Fruit fly (Drosophila melanogaster) whole organism, prepupa: ENCODE measurements around the gene CG46244.

Experiments used
- Blimp-1 ChIP-seq: fragments of 200-800 bp; sonication (Bioruptor generic); optimal IDR thresholded peaks from 3 replicates; lab custom pipeline; 2017; ENCODE audit warnings: missing biosample characterization, missing genetic modification characterization, mild to moderate bottlenecking, moderate library complexity, missing genetic modification reagents
- CG10631 ChIP-seq: fragments of 200-800 bp; sonication (Bioruptor generic); optimal IDR thresholded peaks from 2 replicates; lab custom pipeline; 2016; ENCODE audit warnings: missing biosample characterization, missing genetic modification characterization
- CG11294 ChIP-seq: fragments of 200-800 bp; sonication (Bioruptor generic); IDR thresholded peaks from 2 replicates; pipeline ENCODE4 v1.3.6; 2022; ENCODE audit warnings: missing biosample characterization, missing genetic modification characterization
- CG11762 ChIP-seq: fragments of 200-800 bp; sonication (Bioruptor generic); optimal IDR thresholded peaks from 3 replicates; lab custom pipeline; 2016; ENCODE audit warnings: missing biosample characterization, missing genetic modification characterization; ENCODE audit not compliant: insufficient read depth
- CG11902 ChIP-seq: fragments of 200-800 bp; sonication (Bioruptor generic); optimal IDR thresholded peaks from 3 replicates; lab custom pipeline; 2016; ENCODE audit warnings: missing biosample characterization, missing genetic modification characterization
- CG15336 ChIP-seq: fragments of 200-800 bp; sonication (Bioruptor generic); IDR thresholded peaks from 2 replicates; pipeline ENCODE4 v1.3.6; 2022; ENCODE audit warnings: missing biosample characterization, missing genetic modification characterization
- CG1621 ChIP-seq: fragments of 200-800 bp; sonication (Bioruptor generic); optimal IDR thresholded peaks from 3 replicates; lab custom pipeline; 2018; ENCODE audit warnings: missing biosample characterization, mild to moderate bottlenecking, missing genetic modification characterization
- CG31627 ChIP-seq: fragments of 200-800 bp; sonication (Bioruptor generic); optimal IDR thresholded peaks from 3 replicates; lab custom pipeline; 2016; ENCODE audit warnings: missing biosample characterization, missing genetic modification characterization
- CG32006 ChIP-seq: fragments of 200-800 bp; sonication (Bioruptor generic); optimal IDR thresholded peaks from 3 replicates; lab custom pipeline; 2017; ENCODE audit warnings: missing biosample characterization, mild to moderate bottlenecking, missing genetic modification characterization
- CG3919 ChIP-seq: fragments of 200-800 bp; sonication (Bioruptor generic); optimal IDR thresholded peaks from 3 replicates; lab custom pipeline; 2016; ENCODE audit warnings: missing biosample characterization, missing genetic modification characterization
- CG6792 ChIP-seq: fragments of 200-800 bp; sonication (Bioruptor generic); optimal IDR thresholded peaks from 3 replicates; lab custom pipeline; 2016; ENCODE audit warnings: missing biosample characterization, missing genetic modification characterization
- CG6808 ChIP-seq: fragments of 200-800 bp; sonication (Bioruptor generic); optimal IDR thresholded peaks from 3 replicates; lab custom pipeline; 2017; ENCODE audit warnings: missing biosample characterization, missing genetic modification characterization, mild to moderate bottlenecking, moderate library complexity, missing genetic modification reagents
- CG6854 ChIP-seq: fragments of 200-800 bp; sonication (Bioruptor generic); optimal IDR thresholded peaks from 2 replicates; lab custom pipeline; 2017; ENCODE audit warnings: missing biosample characterization, mild to moderate bottlenecking, missing genetic modification characterization
- CG7368 ChIP-seq: fragments of 200-800 bp; sonication (Bioruptor generic); optimal IDR thresholded peaks from 3 replicates; lab custom pipeline; 2016; ENCODE audit warnings: missing biosample characterization, missing genetic modification characterization
- CG8119 ChIP-seq: fragments of 200-800 bp; sonication (Bioruptor generic); IDR thresholded peaks from 3 replicates; pipeline ENCODE4 v1.3.6; 2022; ENCODE audit warnings: missing biosample characterization, missing genetic modification characterization
- CG8319 ChIP-seq: fragments of 200-800 bp; sonication (Bioruptor generic); optimal IDR thresholded peaks from 3 replicates; lab custom pipeline; 2016; ENCODE audit warnings: missing biosample characterization, missing genetic modification characterization
- CG8632 ChIP-seq: fragments of 200-800 bp; sonication (Bioruptor generic); optimal IDR thresholded peaks from 3 replicates; lab custom pipeline; 2016; ENCODE audit warnings: missing biosample characterization, missing genetic modification characterization
- Eip75B ChIP-seq: fragments of 200-800 bp; sonication (Bioruptor generic); optimal IDR thresholded peaks from 3 replicates; lab custom pipeline; 2016; ENCODE audit warnings: missing biosample characterization, missing genetic modification characterization
- Eip78C ChIP-seq: fragments of 200-800 bp; sonication (Bioruptor generic); peaks from one replicate; lab custom pipeline; 2016; ENCODE audit warnings: missing biosample characterization, missing genetic modification characterization
- Ets21C ChIP-seq: fragments of 200-800 bp; sonication (Bioruptor generic); optimal IDR thresholded peaks from 3 replicates; lab custom pipeline; 2016; ENCODE audit warnings: missing biosample characterization, missing genetic modification characterization
- Gug ChIP-seq: fragments of 200-800 bp; sonication (Bioruptor generic); IDR thresholded peaks from 2 replicates; pipeline ENCODE4 v1.3.6; 2022; ENCODE audit warnings: missing biosample characterization, missing genetic modification characterization
- Hr39 ChIP-seq: fragments of 200-800 bp; sonication (Bioruptor generic); optimal IDR thresholded peaks from 2 replicates; lab custom pipeline; 2016; ENCODE audit warnings: missing biosample characterization, missing genetic modification characterization
- Met ChIP-seq: fragments of 200-800 bp; sonication (Bioruptor generic); optimal IDR thresholded peaks from 3 replicates; lab custom pipeline; 2016; ENCODE audit warnings: missing biosample characterization, missing genetic modification characterization
- OdsH ChIP-seq: fragments of 200-800 bp; sonication (Bioruptor generic); optimal IDR thresholded peaks from 3 replicates; lab custom pipeline; 2016; ENCODE audit warnings: missing biosample characterization, missing genetic modification characterization
- Smox ChIP-seq: fragments of 200-800 bp; sonication (Bioruptor generic); optimal IDR thresholded peaks from 3 replicates; lab custom pipeline; 2016; ENCODE audit warnings: missing biosample characterization, missing genetic modification characterization
- Sox14 ChIP-seq: fragments of 200-800 bp; sonication (Bioruptor generic); optimal IDR thresholded peaks from 3 replicates; lab custom pipeline; 2016; ENCODE audit warnings: missing biosample characterization, missing genetic modification characterization
- achi ChIP-seq: fragments of 200-800 bp; sonication (Bioruptor generic); optimal IDR thresholded peaks from 3 replicates; lab custom pipeline; 2016; ENCODE audit warnings: missing biosample characterization, missing genetic modification characterization
- acj6 ChIP-seq: fragments of 200-800 bp; sonication (Bioruptor generic); optimal IDR thresholded peaks from 3 replicates; lab custom pipeline; 2016; ENCODE audit warnings: missing biosample characterization, missing genetic modification characterization
- cyc ChIP-seq: fragments of 200-800 bp; sonication (Bioruptor generic); optimal IDR thresholded peaks from 3 replicates; lab custom pipeline; 2016; ENCODE audit warnings: missing biosample characterization, missing genetic modification characterization
- dac ChIP-seq: fragments of 200-800 bp; sonication (Bioruptor generic); optimal IDR thresholded peaks from 2 replicates; lab custom pipeline; 2017; ENCODE audit warnings: missing biosample characterization, mild to moderate bottlenecking, missing genetic modification characterization
- dsx ChIP-seq: fragments of 200-800 bp; optimal IDR thresholded peaks from 3 replicates; lab custom pipeline; 2019; ENCODE audit warnings: missing biosample characterization, mild to moderate bottlenecking, missing genetic modification characterization, moderate library complexity; ENCODE audit not compliant: poor library complexity, severe bottlenecking
- eg ChIP-seq: fragments of 200-800 bp; sonication (Bioruptor generic); IDR thresholded peaks from 3 replicates; pipeline ENCODE4 v1.3.6; 2022; ENCODE audit warnings: missing biosample characterization, missing genetic modification characterization
- esn ChIP-seq: fragments of 200-800 bp; sonication (Bioruptor generic); optimal IDR thresholded peaks from 2 replicates; lab custom pipeline; 2016; ENCODE audit warnings: missing biosample characterization, mild to moderate bottlenecking, missing genetic modification characterization, moderate library complexity
- fd59A ChIP-seq: fragments of 200-800 bp; sonication (Bioruptor generic); optimal IDR thresholded peaks from 2 replicates; lab custom pipeline; 2017; ENCODE audit warnings: missing biosample characterization, mild to moderate bottlenecking, missing genetic modification characterization, missing genetic modification reagents
- fd85E ChIP-seq: fragments of 200-800 bp; sonication (Bioruptor generic); optimal IDR thresholded peaks from 3 replicates; lab custom pipeline; 2016; ENCODE audit warnings: missing biosample characterization, missing genetic modification characterization
- lz ChIP-seq: fragments of 200-800 bp; sonication (Bioruptor generic); optimal IDR thresholded peaks from 3 replicates; lab custom pipeline; 2016; ENCODE audit warnings: missing biosample characterization, missing genetic modification characterization
- net ChIP-seq: fragments of 200-800 bp; sonication (Bioruptor generic); optimal IDR thresholded peaks from 3 replicates; lab custom pipeline; 2016; ENCODE audit warnings: missing biosample characterization, missing genetic modification characterization
- pdm3 ChIP-seq: fragments of 200-800 bp; sonication (Bioruptor generic); optimal IDR thresholded peaks from 3 replicates; lab custom pipeline; 2016; ENCODE audit warnings: missing biosample characterization, missing genetic modification characterization
- salr ChIP-seq, 2 experiments: fragments of 200-800 bp; sonication (Bioruptor generic); optimal IDR thresholded peaks; 3 replicates each; lab custom pipeline; 2016 to 2018; ENCODE audit warnings: missing biosample characterization in 2 of 2, missing genetic modification characterization in 2 of 2, mild to moderate bottlenecking in 1 of 2
- spab ChIP-seq: fragments of 200-800 bp; sonication (Bioruptor generic); optimal IDR thresholded peaks from 2 replicates; lab custom pipeline; 2017; ENCODE audit warnings: missing biosample characterization, mild to moderate bottlenecking, missing genetic modification characterization, missing genetic modification reagents
- svp ChIP-seq: fragments of 200-800 bp; sonication (Bioruptor generic); peaks from one replicate; lab custom pipeline; 2016; ENCODE audit warnings: missing biosample characterization, missing genetic modification characterization
- topi ChIP-seq: fragments of 200-800 bp; sonication (Bioruptor generic); optimal IDR thresholded peaks from 3 replicates; lab custom pipeline; 2016; ENCODE audit warnings: missing biosample characterization, missing genetic modification characterization
- vri ChIP-seq: fragments of 200-800 bp; sonication (Bioruptor generic); optimal IDR thresholded peaks from 3 replicates; lab custom pipeline; 2016; ENCODE audit warnings: missing biosample characterization, mild to moderate bottlenecking, missing genetic modification characterization

The CG46244 gene

DNA sequence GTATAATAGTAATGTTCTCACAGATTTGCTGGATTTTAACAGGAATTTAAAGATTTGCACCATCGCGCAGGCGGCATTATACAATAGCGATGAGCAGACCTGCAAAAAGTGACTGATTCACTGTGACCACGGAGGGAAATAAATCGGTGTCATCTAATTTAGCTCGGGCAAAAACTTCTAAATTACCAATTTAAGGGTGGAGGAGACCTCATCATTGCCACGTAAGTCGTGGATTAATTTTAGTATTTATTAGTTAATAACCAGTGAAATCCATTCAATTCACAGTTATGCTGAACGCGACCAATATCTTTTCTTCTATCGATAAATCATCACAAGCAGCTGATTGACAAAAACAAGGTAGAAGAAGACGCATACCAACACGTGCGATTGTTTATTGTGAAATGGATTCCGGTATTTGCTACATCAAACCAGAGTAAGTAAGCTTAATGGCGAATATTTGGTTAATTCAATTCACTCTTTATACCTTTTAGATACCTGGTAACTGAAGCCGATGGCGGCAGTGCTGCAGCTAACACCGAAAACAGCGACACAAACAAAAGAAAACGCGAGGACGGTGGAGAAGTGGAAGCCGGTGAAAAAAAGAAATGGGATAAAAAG lies 152.3 kb downstream of the CG46244 start, which contains the start of the genes CG10628 and Dus3 (continued):
- TF ChIP-seq CG10631 (GFP tag; lab: Kevin White, UChicago) (no peak), Blimp-1 (GFP tag; lab: Kevin White, UChicago) (peak; percentile 55), vri (GFP tag; lab: Kevin White, UChicago) (peak; percentile 66), fd59A (GFP tag; lab: Kevin White, UChicago) (peak; percentile 69), Gug (GFP tag; lab: Robert Waterston, UW) (peak; percentile 92), salr (GFP tag; optimal IDR thresholded peaks at IDR 0.05; lab: Kevin White, UChicago) (peak in 1 of 2 experiments; percentile 76), CG31627 (GFP tag; lab: Kevin White, UChicago) (peak; percentile 91), pdm3 (no peak), esn (peak; percentile 93), net (GFP tag; lab: Kevin White, UChicago) (peak; percentile 85), eg (peak; percentile 93), CG32006 (GFP tag; lab: Kevin White, UChicago) (peak; percentile 88), OdsH (no peak), fd85E (GFP tag; lab: Kevin White, UChicago) (no peak), topi (GFP tag; lab: Kevin White, UChicago) (peak; percentile 87), CG1621 (peak; percentile 81), Smox (GFP tag; lab: Kevin White, UChicago) (peak; percentile 83)

dm6 chr2L:19763446-19763772 lies 157.0 kb downstream of the CG46244 start:
- TF ChIP-seq Blimp-1 (GFP tag; lab: Kevin White, UChicago): no peak
- TF ChIP-seq CG3919 (GFP tag; lab: Kevin White, UChicago): no peak
- TF ChIP-seq Hr39: no peak
- no peak for TF ChIP-seq CG8319 (GFP tag; lab: Kevin White, UChicago)
- peak; percentile 91 for TF ChIP-seq svp (GFP tag; lab: Kevin White, UChicago)
- TF ChIP-seq Ets21C (GFP tag; lab: Kevin White, UChicago): no peak
- TF ChIP-seq Smox (GFP tag; lab: Kevin White, UChicago): no peak
- TF ChIP-seq CG8119: no peak
- TF ChIP-seq Eip78C: peak; percentile 27
- TF ChIP-seq net (GFP tag; lab: Kevin White, UChicago): no peak
- TF ChIP-seq Sox14: no peak

- TF ChIP-seq Met (GFP tag; lab: Kevin White, UChicago): peak; percentile 56
- peak in 1 of 2 experiments; percentile 93 for TF ChIP-seq salr (GFP tag; optimal IDR thresholded peaks at IDR 0.05; lab: Kevin White, UChicago)
- TF ChIP-seq vri (GFP tag; lab: Kevin White, UChicago): peak; percentile 32
- TF ChIP-seq Hr39: peak; percentile 50
- TF ChIP-seq CG6792 (GFP tag; lab: Kevin White, UChicago): peak; percentile 69
- TF ChIP-seq Eip75B (GFP tag; lab: Kevin White, UChicago): peak; percentile 12
- peak; percentile 57 for TF ChIP-seq cyc (GFP tag; lab: Kevin White, UChicago)
- TF ChIP-seq CG11762 (GFP tag; lab: Kevin White, UChicago): peak; percentile 52
- TF ChIP-seq dsx (GFP tag; lab: Kevin White, UChicago): peak; percentile 73
- TF ChIP-seq CG1621: no peak
- peak; percentile 56 for TF ChIP-seq dac (GFP tag; lab: Kevin White, UChicago)
- peak; percentile 39; the same call in 1 of the 2 replicates for TF ChIP-seq CG15336
- peak; percentile 74 for TF ChIP-seq spab (GFP tag; lab: Kevin White, UChicago)
- peak; percentile 66 for TF ChIP-seq OdsH
- peak; percentile 73 for TF ChIP-seq CG3919 (GFP tag; lab: Kevin White, UChicago)
- no peak for TF ChIP-seq CG6854 (GFP tag; lab: Kevin White, UChicago)
- peak; percentile 46; the same call in 1 of the 2 replicates for TF ChIP-seq Gug (GFP tag; lab: Robert Waterston, UW)
- TF ChIP-seq Ets21C (GFP tag; lab: Kevin White, UChicago): no peak
- TF ChIP-seq net (GFP tag; lab: Kevin White, UChicago): peak; percentile 76
- TF ChIP-seq lz (GFP tag; lab: Kevin White, UChicago): peak; percentile 54
- peak; percentile 85 for TF ChIP-seq svp (GFP tag; lab: Kevin White, UChicago)
- TF ChIP-seq CG31627 (GFP tag; lab: Kevin White, UChicago): peak; percentile 60
- peak; percentile 68 for TF ChIP-seq CG11902 (GFP tag; lab: Kevin White, UChicago)
- TF ChIP-seq pdm3: peak; percentile 42
- TF ChIP-seq CG8632: peak; percentile 80
- peak; percentile 41 for TF ChIP-seq CG7368
- TF ChIP-seq esn: peak; percentile 76
- TF ChIP-seq Smox (GFP tag; lab: Kevin White, UChicago): peak; percentile 47
- peak; percentile 80 for TF ChIP-seq achi (GFP tag; lab: Kevin White, UChicago)
- peak; percentile 84 for TF ChIP-seq CG10631 (GFP tag; lab: Kevin White, UChicago)
- TF ChIP-seq CG6808 (GFP tag; lab: Kevin White, UChicago): peak; percentile 75
- no peak for TF ChIP-seq CG11294 (GFP tag; lab: Robert Waterston, UW)
- TF ChIP-seq CG32006 (GFP tag; lab: Kevin White, UChicago): peak; percentile 91
- peak; percentile 77 for TF ChIP-seq acj6 (GFP tag; lab: Kevin White, UChicago)
These were observed 157.6 kb downstream of the CG46244 start, which contains the start of gene fbp for dm6 chr2L:19763773-19764580. fbp (minus strand) TSS chr2L:19764136.
